Worm (Caenorhabditis elegans): ENCODE data around the gene C34C6.9.

The C34C6.9 gene

DNA sequence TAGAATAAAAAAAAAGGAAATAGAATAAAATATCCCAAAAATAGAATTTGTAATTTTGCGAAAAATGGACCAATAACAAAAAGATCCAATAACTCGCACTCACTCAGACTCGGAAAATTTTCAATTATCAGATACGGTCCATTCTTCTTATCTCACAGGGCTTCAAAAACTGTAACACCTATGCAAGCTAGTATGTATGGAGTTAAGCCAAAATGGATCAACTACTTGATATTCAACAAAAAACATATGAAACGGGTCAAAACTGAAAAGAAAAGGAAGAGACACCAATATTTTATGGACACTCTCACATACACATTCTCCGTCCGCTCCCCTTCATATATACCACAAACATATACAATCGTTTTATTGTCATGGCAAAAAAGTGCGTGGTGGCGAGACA, at the start of gene C34C6.9:
Gene C34C6.9, plus strand, starts transcription at position 301 of the 400 bp plus-strand sequence.
- no peak for TF ChIP-seq T22C8.4 (GFP tag; IDR thresholded peaks at IDR 0.05)
- TF ChIP-seq klf-2 (GFP tag; conservative IDR thresholded peaks at IDR 0.05) = no peak

DNA sequence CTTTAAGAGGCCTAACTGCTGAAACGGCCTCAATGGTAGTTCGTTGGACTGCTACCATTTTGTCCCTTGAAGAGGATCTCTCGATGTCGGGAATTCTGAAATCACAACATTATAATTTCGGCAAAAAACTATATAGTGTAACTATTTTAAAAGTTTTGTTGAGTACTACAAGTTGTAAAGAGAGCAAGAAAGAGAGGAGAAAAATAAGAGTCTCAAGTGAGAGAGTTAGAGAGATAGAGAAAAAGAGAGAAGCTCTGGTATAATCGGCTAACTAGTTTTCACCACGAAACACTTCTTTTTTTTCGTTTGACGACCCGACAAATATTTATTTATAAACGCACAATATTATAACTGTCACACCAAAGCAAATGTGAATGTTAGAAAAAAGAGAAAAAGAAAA, 48.1 kb upstream of the C34C6.9 start, which contains the start of gene vab-9:
Gene vab-9, minus strand, starts transcription at position 101 of the 400 bp plus-strand sequence.
- TF ChIP-seq ztf-23 (GFP tag; IDR thresholded peaks at IDR 0.05) (no peak), cog-1 (tag; optimal IDR thresholded peaks at IDR 0.05) (no peak), flt-1 (GFP tag; IDR thresholded peaks at IDR 0.05) (no peak), med-1 (GFP tag; optimal IDR thresholded peaks at IDR 0.05; ENCODE audit: insufficient read depth) (no peak), ref-1 (GFP tag; conservative IDR thresholded peaks at IDR 0.05) (no peak), ztf-29 (GFP tag; IDR thresholded peaks at IDR 0.05) (no peak), T22C8.4 (GFP tag; IDR thresholded peaks at IDR 0.05) (no peak), klf-2 (GFP tag; conservative IDR thresholded peaks at IDR 0.05) (no peak), tab-1 (GFP tag; IDR thresholded peaks at IDR 0.05) (no peak)

ce11 chrII:8639553-8639952, 46.2 kb upstream of the C34C6.9 start:
- TF ChIP-seq med-1 (GFP tag; optimal IDR thresholded peaks at IDR 0.05; ENCODE audit: insufficient read depth) = no peak
- TF ChIP-seq ref-1 (GFP tag; conservative IDR thresholded peaks at IDR 0.05) = no peak
- 0 out of 2 replicates have a peak, but pooled peaks have one; percentile 20 for TF ChIP-seq ztf-23 (GFP tag; IDR thresholded peaks at IDR 0.05)

DNA sequence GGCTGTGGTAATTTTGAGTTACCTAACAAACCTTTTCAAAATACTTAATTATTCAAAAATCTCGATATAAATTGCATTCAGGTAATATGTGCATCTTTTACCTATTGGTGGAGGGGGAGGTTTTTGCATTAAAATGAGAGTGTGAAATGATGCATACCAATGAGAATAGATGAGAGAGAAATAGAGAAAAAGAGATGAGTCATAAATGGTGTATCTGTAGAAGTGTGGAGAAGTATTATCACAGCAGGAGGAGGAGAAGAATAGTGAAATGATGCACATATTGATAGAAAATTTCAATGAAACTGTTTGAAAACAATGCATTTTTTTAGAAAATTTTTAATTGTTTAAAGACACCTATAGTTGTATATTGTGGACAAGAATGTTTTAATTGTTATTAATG, 45.2 kb upstream of the C34C6.9 start:
- no peak for TF ChIP-seq cog-1 (tag; optimal IDR thresholded peaks at IDR 0.05)
- TF ChIP-seq klf-2 (GFP tag; conservative IDR thresholded peaks at IDR 0.05) = no peak
- no peak for TF ChIP-seq med-1 (GFP tag; optimal IDR thresholded peaks at IDR 0.05; ENCODE audit: insufficient read depth)
- TF ChIP-seq tab-1 (GFP tag; IDR thresholded peaks at IDR 0.05) = no peak
- no peak for TF ChIP-seq T22C8.4 (GFP tag; IDR thresholded peaks at IDR 0.05)
- no peak for TF ChIP-seq flt-1 (GFP tag; IDR thresholded peaks at IDR 0.05)

- TF ChIP-seq T22C8.4 (GFP tag; IDR thresholded peaks at IDR 0.05) = no peak
- no peak for TF ChIP-seq cog-1 (tag; optimal IDR thresholded peaks at IDR 0.05)
- no peak for TF ChIP-seq ztf-23 (GFP tag; IDR thresholded peaks at IDR 0.05)
- TF ChIP-seq klf-2 (GFP tag; conservative IDR thresholded peaks at IDR 0.05) = no peak
- no peak for TF ChIP-seq flt-1 (GFP tag; IDR thresholded peaks at IDR 0.05)
- no peak for TF ChIP-seq med-1 (GFP tag; optimal IDR thresholded peaks at IDR 0.05; ENCODE audit: insufficient read depth)
- no peak for TF ChIP-seq tab-1 (GFP tag; IDR thresholded peaks at IDR 0.05)
- TF ChIP-seq ref-1 (GFP tag; conservative IDR thresholded peaks at IDR 0.05) = no peak
- TF ChIP-seq ztf-29 (GFP tag; IDR thresholded peaks at IDR 0.05) = no peak
These were observed 44.6 kb upstream of the C34C6.9 start, which contains the start of gene D2085.7 for ce11 chrII:8641131-8641530. TSS of gene D2085.7 (plus strand) at chrII:8641381.

DNA sequence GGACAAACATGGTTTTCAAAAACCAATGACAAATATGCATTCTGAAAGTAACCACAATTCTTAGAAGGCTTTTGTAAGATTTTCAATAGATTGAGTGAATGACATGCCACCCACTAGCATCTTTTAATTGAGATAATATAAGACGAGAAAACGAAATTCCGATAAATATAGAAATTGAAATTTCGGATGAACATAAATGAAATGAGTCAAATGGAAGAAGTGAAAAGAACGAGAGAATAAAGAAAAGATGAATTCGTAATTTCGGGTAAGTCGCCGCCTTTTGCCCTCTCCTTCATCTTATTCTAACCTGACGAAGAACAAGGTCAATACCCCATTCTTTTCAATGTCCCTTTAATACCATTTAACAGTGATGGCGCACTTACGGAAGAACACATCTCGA, 43.3 kb upstream of the C34C6.9 start:
- TF ChIP-seq T22C8.4 (GFP tag; IDR thresholded peaks at IDR 0.05) = no peak
- no peak for TF ChIP-seq ref-1 (GFP tag; conservative IDR thresholded peaks at IDR 0.05)
- no peak for TF ChIP-seq klf-2 (GFP tag; conservative IDR thresholded peaks at IDR 0.05)
- TF ChIP-seq ztf-29 (GFP tag; IDR thresholded peaks at IDR 0.05) = no peak
- no peak for TF ChIP-seq ztf-23 (GFP tag; IDR thresholded peaks at IDR 0.05)
- no peak for TF ChIP-seq tab-1 (GFP tag; IDR thresholded peaks at IDR 0.05)
- no peak for TF ChIP-seq cog-1 (tag; optimal IDR thresholded peaks at IDR 0.05)
- no peak for TF ChIP-seq flt-1 (GFP tag; IDR thresholded peaks at IDR 0.05)
- TF ChIP-seq med-1 (GFP tag; optimal IDR thresholded peaks at IDR 0.05; ENCODE audit: insufficient read depth) = no peak

DNA sequence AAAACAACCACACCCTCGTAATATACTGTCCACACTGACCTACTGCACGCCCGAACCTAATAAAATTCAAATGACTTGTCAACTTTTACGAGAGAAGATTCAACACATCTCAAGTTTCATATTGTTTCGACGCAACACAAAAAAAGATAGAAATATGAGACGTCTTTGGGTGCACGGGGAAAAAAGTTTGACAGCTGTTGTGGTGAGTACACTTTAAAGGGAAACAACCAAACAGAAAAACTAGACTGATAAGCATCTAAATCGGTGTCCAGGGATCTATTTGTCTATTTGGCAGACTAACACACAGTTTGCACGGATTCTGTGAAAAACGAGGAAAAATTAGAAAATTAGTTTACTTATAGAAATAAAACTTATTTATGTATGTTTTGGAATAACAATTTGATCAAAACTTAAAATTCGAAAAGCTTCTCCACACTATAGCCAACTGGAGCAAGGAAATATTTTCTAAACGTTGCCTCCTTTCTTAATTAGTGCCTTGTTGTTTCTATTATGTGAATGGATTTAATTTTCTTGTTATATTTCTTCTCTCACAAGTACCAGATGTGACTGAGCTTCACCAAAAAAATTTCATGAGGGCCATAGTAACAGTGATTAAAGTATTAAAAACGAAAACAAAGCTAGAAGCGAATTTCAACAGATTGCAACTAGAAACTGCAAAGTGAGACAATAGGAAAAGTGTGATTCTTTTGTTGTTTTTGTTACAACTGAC, 41.9 kb upstream of the C34C6.9 start:
- no peak for TF ChIP-seq ztf-29 (GFP tag; IDR thresholded peaks at IDR 0.05)
- TF ChIP-seq flt-1 (GFP tag; IDR thresholded peaks at IDR 0.05) = no peak
- no peak for TF ChIP-seq cog-1 (tag; optimal IDR thresholded peaks at IDR 0.05)
- TF ChIP-seq klf-2 (GFP tag; conservative IDR thresholded peaks at IDR 0.05) = no peak
- no peak for TF ChIP-seq T22C8.4 (GFP tag; IDR thresholded peaks at IDR 0.05)
- TF ChIP-seq med-1 (GFP tag; optimal IDR thresholded peaks at IDR 0.05; ENCODE audit: insufficient read depth) = no peak
- TF ChIP-seq ref-1 (GFP tag; conservative IDR thresholded peaks at IDR 0.05) = no peak
- no peak for TF ChIP-seq tab-1 (GFP tag; IDR thresholded peaks at IDR 0.05)
- TF ChIP-seq ztf-23 (GFP tag; IDR thresholded peaks at IDR 0.05) = no peak

- TF ChIP-seq klf-2 (GFP tag; conservative IDR thresholded peaks at IDR 0.05) (no peak), tab-1 (GFP tag; IDR thresholded peaks at IDR 0.05) (no peak), cog-1 (tag; optimal IDR thresholded peaks at IDR 0.05) (no peak)
These were observed 39.3 kb upstream of the C34C6.9 start for ce11 chrII:8646437-8646836.

DNA sequence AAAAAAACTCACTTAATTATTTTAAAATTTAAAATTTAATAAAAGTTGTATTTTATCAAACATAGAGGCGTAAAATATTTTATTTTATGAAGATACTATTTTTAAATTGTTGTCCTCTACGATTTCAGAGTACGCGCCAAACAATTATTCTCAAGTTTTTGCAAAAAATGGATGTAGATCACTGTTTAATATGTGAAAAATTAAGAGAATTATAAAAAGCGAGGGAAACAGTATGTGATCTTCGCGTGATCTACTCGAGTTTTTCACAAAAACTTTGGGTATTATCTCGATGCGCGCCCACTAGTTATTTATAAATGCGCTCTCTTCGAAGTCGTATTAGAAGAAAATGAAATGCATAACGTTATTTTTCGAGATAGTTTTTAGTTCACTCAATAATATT, 36.9 kb upstream of the C34C6.9 start:
- TF ChIP-seq T22C8.4 (GFP tag; IDR thresholded peaks at IDR 0.05) (no peak), tab-1 (GFP tag; IDR thresholded peaks at IDR 0.05) (no peak), ztf-23 (GFP tag; IDR thresholded peaks at IDR 0.05) (no peak), ref-1 (GFP tag; conservative IDR thresholded peaks at IDR 0.05) (no peak), flt-1 (GFP tag; IDR thresholded peaks at IDR 0.05) (no peak), klf-2 (GFP tag; conservative IDR thresholded peaks at IDR 0.05) (no peak), cog-1 (tag; optimal IDR thresholded peaks at IDR 0.05) (no peak)

ce11 chrII:8650644-8651159, 35.0 kb upstream of the C34C6.9 start, which contains the start of gene pyr-1:
TSS of gene pyr-1 (plus strand) at chrII:8651109.
- no peak for TF ChIP-seq tab-1 (GFP tag; IDR thresholded peaks at IDR 0.05)
- no peak for TF ChIP-seq ref-1 (GFP tag; conservative IDR thresholded peaks at IDR 0.05)
- TF ChIP-seq klf-2 (GFP tag; conservative IDR thresholded peaks at IDR 0.05) = no peak
- TF ChIP-seq flt-1 (GFP tag; IDR thresholded peaks at IDR 0.05) = no peak
- TF ChIP-seq ztf-23 (GFP tag; IDR thresholded peaks at IDR 0.05) = no peak
- no peak for TF ChIP-seq ztf-29 (GFP tag; IDR thresholded peaks at IDR 0.05)
- no peak for TF ChIP-seq cog-1 (tag; optimal IDR thresholded peaks at IDR 0.05)
- TF ChIP-seq T22C8.4 (GFP tag; IDR thresholded peaks at IDR 0.05) = no peak
- TF ChIP-seq med-1 (GFP tag; optimal IDR thresholded peaks at IDR 0.05; ENCODE audit: insufficient read depth) = no peak
